Fruit fly (Drosophila melanogaster) whole organism, embryonic: ENCODE data around the gene CG43210.

ENCODE experiments used
- CG12744 ChIP-seq: fragments of 200-800 bp; sonication (Bioruptor generic); optimal IDR thresholded peaks from 2 replicates; lab custom pipeline; 2016; ENCODE audit warnings: missing biosample characterization, missing genetic modification characterization
- CG2120 ChIP-seq: fragments of 200-800 bp; sonication (Bioruptor generic); optimal IDR thresholded peaks from 3 replicates; lab custom pipeline; 2016; ENCODE audit warnings: missing biosample characterization, missing genetic modification characterization
- CG6791 ChIP-seq: fragments of 200-800 bp; sonication (Bioruptor generic); IDR thresholded peaks from 3 replicates; pipeline ENCODE4 v1.3.6; 2022; ENCODE audit warnings: missing biosample characterization, missing genetic modification characterization; ENCODE audit not compliant: partially characterized antibody
- da ChIP-seq: fragments of 200-800 bp; sonication (Bioruptor generic); optimal IDR thresholded peaks from 2 replicates; lab custom pipeline; 2016; ENCODE audit warnings: missing biosample characterization, missing genetic modification characterization
- insv ChIP-seq, 2 experiments: fragments of 200-800 bp; sonication (Bioruptor generic); optimal IDR thresholded peaks; 3 replicates each; lab custom pipeline; 2016 to 2018; ENCODE audit warnings: missing biosample characterization in 2 of 2, missing genetic modification characterization in 2 of 2
- pum ChIP-seq: fragments of 200-800 bp; sonication (Bioruptor generic); optimal IDR thresholded peaks from 2 replicates; lab custom pipeline; 2016; ENCODE audit warnings: missing biosample characterization, missing genetic modification characterization
- usp ChIP-seq: fragments of >200 bp; optimal IDR thresholded peaks from 2 replicates; lab custom pipeline; 2017; ENCODE audit warnings: missing biosample characterization, missing genetic modification characterization

DNA sequence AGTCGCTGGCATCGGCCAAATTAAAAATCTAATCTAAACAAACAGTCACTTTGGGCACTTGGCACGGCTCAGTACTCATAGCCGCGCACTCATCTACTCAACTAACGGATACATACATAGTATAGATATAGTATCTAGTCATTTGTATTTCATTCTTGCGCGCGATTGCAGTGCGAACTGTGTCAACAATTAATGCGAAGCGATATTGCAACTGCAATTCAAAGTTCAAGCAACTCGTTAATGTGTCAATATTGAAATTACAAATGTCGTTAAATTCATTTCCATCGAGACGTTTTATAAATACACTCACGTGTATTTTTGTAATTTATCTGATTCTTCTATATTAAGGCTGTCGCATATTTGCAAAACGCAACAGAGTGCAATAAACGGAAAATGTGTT, 17.3 kb upstream of the CG43210 start:
- TF ChIP-seq da: no peak
- TF ChIP-seq pum: no peak
- no peak for TF ChIP-seq usp (GFP tag; lab: Kevin White, UChicago)
- no peak for TF ChIP-seq CG6791 (GFP tag; lab: Robert Waterston, UW)
- no peak for TF ChIP-seq CG12744 (GFP tag; lab: Kevin White, UChicago)
- TF ChIP-seq insv (GFP tag; optimal IDR thresholded peaks at IDR 0.05; lab: Kevin White, UChicago): no peak
- TF ChIP-seq CG2120: no peak
